Worm (Caenorhabditis elegans): ENCODE results near the gene ZC449.7.

DNA sequence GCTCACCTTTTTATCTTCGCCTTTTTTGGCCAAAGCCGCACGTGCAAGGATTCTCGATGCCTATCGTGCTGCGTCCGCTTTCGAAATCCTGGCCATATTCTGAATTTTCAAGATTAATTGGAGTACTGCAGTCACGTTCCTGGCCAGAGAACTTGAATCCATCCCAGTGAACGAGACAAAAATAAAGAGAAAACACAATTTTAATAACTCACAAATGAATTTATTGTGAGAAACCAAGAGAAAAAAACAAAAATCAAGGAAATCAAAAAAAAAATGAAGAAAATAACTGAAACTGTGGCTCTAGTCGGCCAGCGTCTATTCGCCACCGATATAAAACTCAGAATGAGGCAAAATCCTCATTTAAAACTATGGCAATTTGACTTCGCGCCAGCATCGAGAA is 45.3 kb downstream of the ZC449.7 start, which contains the start of gene C24H10.4:
- no peak for TF ChIP-seq nhr-76 (tag; optimal IDR thresholded peaks at IDR 0.05)
- TF ChIP-seq pha-4 (tag; optimal IDR thresholded peaks at IDR 0.05), result no peak
- no peak for TF ChIP-seq nhr-237 (tag; optimal IDR thresholded peaks at IDR 0.05)
- no peak for TF ChIP-seq lin-13 (tag; optimal IDR thresholded peaks at IDR 0.05)
- no peak for TF ChIP-seq elt-3 (tag; optimal IDR thresholded peaks at IDR 0.05)
- TF ChIP-seq hlh-1 (tag; optimal IDR thresholded peaks at IDR 0.05), result no peak
- TF ChIP-seq mls-2 (tag; optimal IDR thresholded peaks at IDR 0.05), result no peak
- TF ChIP-seq mep-1 (tag; optimal IDR thresholded peaks at IDR 0.05), result no peak
- TF ChIP-seq sem-2 (GFP tag; optimal IDR thresholded peaks at IDR 0.05), result no peak
